Fruit fly (Drosophila melanogaster) Kc167 (cell line): ENCODE measurements around the gene Cyp313a2.

Experiments
- Myc ChIP-seq: fragments of >200 bp; optimal IDR thresholded peaks from 2 replicates; lab custom pipeline; 2017; ENCODE audit warnings: missing external identifiers
- insv ChIP-seq: fragments of >200 bp; optimal IDR thresholded peaks from 3 replicates; lab custom pipeline; 2018; ENCODE audit warnings: missing external identifiers
- psq ChIP-seq: fragments of >200 bp; optimal IDR thresholded peaks from 2 replicates; lab custom pipeline; 2017; ENCODE audit warnings: missing external identifiers

DNA sequence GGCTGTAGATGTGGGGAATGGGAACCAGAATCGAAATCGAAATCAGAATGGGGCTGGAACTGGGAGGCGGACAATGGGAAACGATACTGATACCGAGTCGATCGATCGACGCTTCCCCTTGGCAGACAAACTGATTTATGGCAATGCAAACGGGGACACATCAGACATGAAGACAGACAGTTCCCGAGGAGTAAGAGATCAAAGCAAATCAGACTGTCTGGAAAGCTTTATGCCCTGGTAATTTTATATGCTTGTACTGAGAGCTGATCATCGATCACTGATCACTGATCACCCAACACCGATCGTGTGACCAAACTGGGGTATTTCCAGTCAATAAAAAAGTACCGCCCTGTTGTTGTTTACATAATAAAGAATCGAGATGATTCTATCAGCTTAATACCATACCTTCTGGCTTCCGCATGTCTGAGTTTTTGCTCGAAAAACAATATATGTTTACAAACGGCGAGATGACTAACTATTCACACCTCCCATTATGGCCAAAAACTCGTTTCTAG is 33.2 kb upstream of the Cyp313a2 start:
- no peak for TF ChIP-seq Myc (lab: Kevin White, UChicago)
- no peak for TF ChIP-seq psq (lab: Kevin White, UChicago)
- no peak for TF ChIP-seq insv (lab: Kevin White, UChicago)
